Fruit fly (Drosophila melanogaster) whole organism, wandering third instar larva: Measurements from ENCODE around the gene CG11594.

Experiments
- Abd-B ChIP-seq: fragments of >200 bp; optimal IDR thresholded peaks from 2 replicates; lab custom pipeline; 2017; ENCODE audit warnings: missing biosample characterization, missing genetic modification characterization
- psq ChIP-seq: fragments of 200-800 bp; sonication (Bioruptor generic); optimal IDR thresholded peaks from 3 replicates; lab custom pipeline; 2017; ENCODE audit warnings: missing biosample characterization, mild to moderate bottlenecking, missing genetic modification characterization, moderate library complexity

DNA sequence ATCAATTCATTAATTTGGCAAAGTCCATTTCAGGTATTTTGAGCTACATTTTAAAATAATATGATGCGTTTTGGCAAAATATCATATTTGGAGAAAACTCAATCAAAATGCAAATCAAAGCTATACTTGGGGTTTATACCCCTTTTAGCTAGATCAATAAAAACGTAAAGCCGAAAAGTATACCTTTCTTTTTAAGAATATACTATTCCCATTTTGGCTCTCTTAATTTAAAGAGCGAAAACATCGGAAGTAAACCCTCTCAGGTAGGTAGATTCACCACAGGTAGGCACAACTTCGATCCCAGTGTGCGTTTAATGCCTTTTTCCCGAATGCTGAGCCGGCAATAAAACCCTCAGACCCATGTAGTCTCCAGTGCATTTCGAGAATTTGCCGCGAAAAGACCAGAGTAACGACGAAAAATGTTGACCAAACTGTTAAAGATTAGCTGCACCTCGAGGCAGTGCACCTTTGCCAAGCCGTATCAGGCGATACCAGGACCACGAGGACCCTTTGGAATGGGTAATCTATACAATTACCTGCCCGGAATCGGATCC lies 36.2 kb upstream of the CG11594 start, which contains the start of gene dib:
- TF ChIP-seq psq (GFP tag; lab: Kevin White, UChicago) (no peak), Abd-B (no peak)
